Worm (Caenorhabditis elegans): ENCODE measurements around the gene rbm-22.
A peak's percentile ranks its signal among the peaks of the same experiment; 100 is the strongest.

The rbm-22 gene

DNA sequence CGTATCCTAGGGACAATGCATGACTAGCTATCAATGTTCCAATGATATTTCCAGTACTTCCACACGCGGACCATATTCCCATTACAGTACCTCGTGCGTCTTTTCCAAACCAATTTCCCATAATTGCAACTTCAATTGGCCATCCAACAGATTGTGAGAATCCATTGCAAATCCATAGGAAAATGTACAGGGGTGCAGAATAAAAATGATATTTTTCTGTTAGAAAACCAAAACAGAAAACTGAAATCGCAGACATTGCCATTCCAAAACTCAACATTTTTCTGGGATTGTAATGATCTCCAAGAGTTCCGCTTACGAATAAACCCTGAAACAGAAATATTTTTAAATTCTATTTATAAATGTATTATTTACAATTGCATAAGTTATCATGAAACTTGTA lies 10.1 kb upstream of the rbm-22 start:
- TF ChIP-seq zfh-2 (GFP tag; conservative IDR thresholded peaks at IDR 0.05) (no peak), F57C9.4 (tag; optimal IDR thresholded peaks at IDR 0.05) (no peak), mcd-1 (GFP tag; IDR thresholded peaks at IDR 0.05) (no peak), dpl-1 (GFP tag; optimal IDR thresholded peaks at IDR 0.05) (no peak), snpc-1.3 (tag; optimal IDR thresholded peaks at IDR 0.05; ENCODE audit: insufficient read depth) (no peak), nfya-2 (GFP tag; IDR thresholded peaks at IDR 0.05) (no peak), lsl-1 (GFP tag; optimal IDR thresholded peaks at IDR 0.05) (no peak), F55B11.4 (tag; optimal IDR thresholded peaks at IDR 0.05; ENCODE audit: borderline replicate concordance, insufficient read depth) (no peak), rpc-1 (optimal IDR thresholded peaks at IDR 0.05) (no peak), rpc-1 (tag; optimal IDR thresholded peaks at IDR 0.05) (no peak), snpc-3.4 (tag; optimal IDR thresholded peaks at IDR 0.05) (no peak), chd-7 (tag; optimal IDR thresholded peaks at IDR 0.05) (no peak), ztf-26 (tag; optimal IDR thresholded peaks at IDR 0.05) (no peak), nhr-90 (tag; optimal IDR thresholded peaks at IDR 0.05) (no peak), nfya-1 (tag; optimal IDR thresholded peaks at IDR 0.05; ENCODE audit: borderline replicate concordance, insufficient read depth) (no peak), lsy-27 (tag; optimal IDR thresholded peaks at IDR 0.05; ENCODE audit: borderline replicate concordance, insufficient read depth) (no peak)

DNA sequence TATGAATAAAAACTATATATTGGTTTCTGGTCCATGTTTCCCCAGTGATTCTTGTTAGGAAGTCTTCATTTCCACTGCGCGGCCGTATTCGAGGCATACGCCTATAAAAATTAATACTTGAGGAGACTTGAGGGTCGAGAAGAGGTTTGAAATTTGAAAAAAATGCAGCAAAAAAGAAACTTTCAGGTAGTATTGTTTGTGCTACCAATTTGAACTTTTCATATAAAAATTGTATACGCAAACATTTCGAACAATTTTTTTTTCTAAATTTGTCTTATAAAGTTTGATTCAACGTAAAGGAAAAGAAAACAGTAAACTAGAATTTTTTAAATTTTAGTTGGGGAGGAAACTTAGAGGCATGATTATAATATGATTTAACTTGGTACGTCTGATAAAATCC lies 9.4 kb upstream of the rbm-22 start, which contains the start of gene T11G6.4:
Gene T11G6.4 (minus strand): TSS at position 101 of the 400 bp plus-strand sequence.
- TF ChIP-seq repo-1 (tag; optimal IDR thresholded peaks at IDR 0.05) (no peak), F37B4.10 (GFP tag; IDR thresholded peaks at IDR 0.05) (no peak), B0261.1 (tag; optimal IDR thresholded peaks at IDR 0.05) (no peak), attf-6 (GFP tag; IDR thresholded peaks at IDR 0.05) (no peak), let-607 (tag; optimal IDR thresholded peaks at IDR 0.05) (no peak), ztf-25 (GFP tag; IDR thresholded peaks at IDR 0.05) (no peak), F10E7.11 (tag; optimal IDR thresholded peaks at IDR 0.05) (no peak), ekl-4 (GFP tag; IDR thresholded peaks at IDR 0.05) (no peak), Y53F4B.3 (GFP tag; IDR thresholded peaks at IDR 0.05) (no peak), chd-7 (tag; optimal IDR thresholded peaks at IDR 0.05) (no peak), F49E8.2 (tag; optimal IDR thresholded peaks at IDR 0.05; ENCODE audit: insufficient read depth) (no peak), D2030.7 (GFP tag; IDR thresholded peaks at IDR 0.05) (no peak), madf-10 (tag; optimal IDR thresholded peaks at IDR 0.05) (no peak), rpc-1 (optimal IDR thresholded peaks at IDR 0.05) (no peak), rpc-1 (tag; optimal IDR thresholded peaks at IDR 0.05) (no peak)

DNA sequence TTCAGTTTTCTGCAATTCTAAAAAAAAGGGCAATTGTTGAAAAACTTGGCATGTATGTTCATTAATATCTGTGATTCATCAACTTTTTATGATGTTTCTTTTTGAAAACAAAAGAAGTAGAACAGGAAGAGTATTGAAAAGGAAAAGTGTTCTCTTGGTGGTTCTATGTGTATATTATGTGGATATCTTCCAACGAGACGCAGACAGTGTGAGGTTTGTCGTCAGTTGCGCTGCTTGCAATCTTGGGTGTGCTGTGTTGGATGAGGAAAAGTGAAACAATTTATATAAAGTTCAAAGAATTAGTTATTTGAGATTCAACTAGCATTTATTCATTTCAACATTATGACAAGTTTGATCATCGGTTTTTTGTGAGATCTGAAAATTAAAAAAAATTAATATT lies 8.8 kb upstream of the rbm-22 start:
- no peak for TF ChIP-seq mel-28 (tag; optimal IDR thresholded peaks at IDR 0.05; ENCODE audit: borderline replicate concordance)
- no peak for TF ChIP-seq egl-18 (GFP tag; IDR thresholded peaks at IDR 0.05)
- TF ChIP-seq madf-3 (GFP tag; IDR thresholded peaks at IDR 0.05), result no peak
- no peak for TF ChIP-seq snpc-3.4 (tag; optimal IDR thresholded peaks at IDR 0.05)
- TF ChIP-seq ama-1 (optimal IDR thresholded peaks at IDR 0.05), result no peak
- no peak for TF ChIP-seq ama-1 (GFP tag; optimal IDR thresholded peaks at IDR 0.05)
- no peak for TF ChIP-seq tbx-9 (tag; optimal IDR thresholded peaks at IDR 0.05; ENCODE audit: borderline replicate concordance)
- peak; percentile 25; the same call in 1 of the 2 replicates for TF ChIP-seq hmg-1.2 (GFP tag; IDR thresholded peaks at IDR 0.05)

DNA sequence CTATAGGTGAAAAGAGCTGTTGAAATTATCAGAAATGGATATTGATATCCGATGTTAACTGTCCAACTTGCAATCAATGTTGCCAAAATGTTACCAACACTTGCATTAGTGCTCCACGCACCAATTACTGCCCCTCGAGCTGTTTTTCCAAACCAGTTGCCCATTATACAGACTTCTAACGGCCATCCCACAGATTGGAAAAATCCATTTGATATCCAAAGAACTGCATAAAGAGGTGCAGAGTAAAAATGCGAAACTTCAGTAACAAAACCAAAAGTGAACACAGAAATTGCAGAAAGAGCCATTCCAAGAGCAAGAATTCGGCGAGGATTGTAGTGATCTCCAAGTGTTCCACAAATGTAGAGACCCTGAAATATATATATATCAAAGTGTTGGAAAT lies 7.2 kb upstream of the rbm-22 start:
- no peak for TF ChIP-seq repo-1 (tag; optimal IDR thresholded peaks at IDR 0.05)

Data from whole organism, young adult.